Worm (Caenorhabditis elegans) whole organism, L4 larva: ENCODE measurements around the gene H12D21.10.

Source experiments
- F26F4.8 ChIP-seq: fragments of 200-800 bp; sonication (Bioruptor generic); conservative IDR thresholded peaks from 2 replicates; pipeline ENCODE4 v1.3.6; 2022; ENCODE audit warnings: missing genetic modification characterization, missing compliant biosample characterization
- R02D3.7 ChIP-seq: fragments of 150-350 bp; sonication (generic microtip); optimal IDR thresholded peaks from 3 replicates; lab custom pipeline; 2014; ENCODE audit warnings: missing biosample characterization, missing genetic modification characterization
- T20F7.1 ChIP-seq: fragments of 200-800 bp; sonication (Bioruptor generic); optimal IDR thresholded peaks from 2 replicates; lab custom pipeline; 2018; ENCODE audit warnings: mild to moderate bottlenecking, missing genetic modification characterization, missing compliant biosample characterization
- arid-1 ChIP-seq: fragments of 200-800 bp; sonication (Bioruptor generic); conservative IDR thresholded peaks from 2 replicates; pipeline ENCODE4 v1.3.6; 2022; ENCODE audit warnings: missing genetic modification reagents, missing genetic modification characterization, missing compliant biosample characterization
- cey-2 ChIP-seq: sonication (generic microtip); optimal IDR thresholded peaks from 3 replicates; lab custom pipeline; 2017; ENCODE audit warnings: missing genetic modification characterization, mild to moderate bottlenecking, missing compliant biosample characterization, antibody characterized with exemption, borderline replicate concordance; ENCODE audit not compliant: insufficient read depth
- dpl-1 ChIP-seq: fragments of 150-350 bp; optimal IDR thresholded peaks from 2 replicates; lab custom pipeline; 2014; ENCODE audit warnings: missing biosample characterization, missing genetic modification reagents, missing genetic modification characterization
- hlh-30 ChIP-seq: sonication (generic microtip); optimal IDR thresholded peaks from 2 replicates; lab custom pipeline; 2017; ENCODE audit warnings: antibody characterized with exemption, mild to moderate bottlenecking, missing genetic modification characterization, missing compliant biosample characterization; ENCODE audit not compliant: insufficient read depth
- hmg-1.1 ChIP-seq: fragments of 200-800 bp; sonication (Bioruptor generic); IDR thresholded peaks from 2 replicates; pipeline ENCODE4 v1.3.6; 2022; ENCODE audit warnings: missing genetic modification reagents, missing genetic modification characterization, missing compliant biosample characterization
- nhr-11 ChIP-seq: fragments of 150-350 bp; optimal IDR thresholded peaks from 2 replicates; lab custom pipeline; 2014; ENCODE audit warnings: missing biosample characterization, missing genetic modification characterization
- skn-1 ChIP-seq: fragments of 150-350 bp; optimal IDR thresholded peaks from 2 replicates; lab custom pipeline; 2014; ENCODE audit warnings: missing biosample characterization, missing genetic modification characterization
- unc-62 ChIP-seq, 3 experiments: fragments of 150-350 bp in 1 of 3; sonication (generic microtip); optimal IDR thresholded peaks in 2 of 3; peaks in 1 of 3; 1 replicate in 1 of 3; 2 replicates in 2 of 3; lab custom pipeline; 2014 to 2017; ENCODE audit warnings: missing biosample characterization in 3 of 3, missing genetic modification characterization in 3 of 3, missing genetic modification reagents in 3 of 3, missing genotype in 1 of 3
- ztf-11 ChIP-seq: fragments of 150-350 bp; optimal IDR thresholded peaks from 2 replicates; lab custom pipeline; 2014; ENCODE audit warnings: missing biosample characterization, missing genetic modification characterization

ce11 chrV:14955676-14956075, 56.1 kb downstream of the H12D21.10 start, which contains the start of gene F02D8.9:
- no peak for TF ChIP-seq skn-1 (tag; lab: Kevin White, UChicago)
- no peak for TF ChIP-seq arid-1
- TF ChIP-seq nhr-11 = no peak
- no peak for TF ChIP-seq hlh-30 (tag; lab: Kevin White, UChicago)
- no peak for TF ChIP-seq R02D3.7 (tag; lab: Kevin White, UChicago)
- no peak for TF ChIP-seq hmg-1.1 (GFP tag; lab: Robert Waterston, UW)
- TF ChIP-seq T20F7.1 (GFP tag; lab: Kevin White, UChicago) = no peak
- TF ChIP-seq cey-2 = no peak
- TF ChIP-seq F26F4.8 (GFP tag; lab: Robert Waterston, UW) = no peak
- no peak for TF ChIP-seq unc-62 (GFP tag; optimal IDR thresholded peaks at IDR 0.05 in 1 of 2; lab: Kevin White, UChicago)
- no peak for TF ChIP-seq unc-62 (tag; optimal IDR thresholded peaks at IDR 0.05; lab: Kevin White, UChicago)
- no peak for TF ChIP-seq dpl-1 (GFP tag; lab: Kevin White, UChicago)
- no peak for TF ChIP-seq ztf-11 (tag; lab: Kevin White, UChicago)
